Worm (Caenorhabditis elegans) whole organism, L4 larva: Measurements from ENCODE around the gene F53B7.7.

Experiments
- F26F4.8 ChIP-seq: fragments of 200-800 bp; sonication (Bioruptor generic); conservative IDR thresholded peaks from 2 replicates; pipeline ENCODE4 v1.3.6; 2022; ENCODE audit warnings: missing genetic modification characterization, missing compliant biosample characterization
- F37D6.2 ChIP-seq: sonication (generic microtip); optimal IDR thresholded peaks from 2 replicates; lab custom pipeline; 2016; ENCODE audit warnings: mild to moderate bottlenecking, missing genetic modification characterization, missing compliant biosample characterization
- F44E2.7 ChIP-seq: fragments of 200-800 bp; sonication (Bioruptor generic); IDR thresholded peaks from 2 replicates; pipeline ENCODE4 v2.1.2; 2022; ENCODE audit warnings: missing genetic modification characterization, missing compliant biosample characterization
- R02D3.7 ChIP-seq: fragments of 150-350 bp; sonication (generic microtip); optimal IDR thresholded peaks from 3 replicates; lab custom pipeline; 2014; ENCODE audit warnings: missing biosample characterization, missing genetic modification characterization
- T26A8.4 ChIP-seq: fragments of 200-800 bp; sonication (Bioruptor generic); IDR thresholded peaks from 2 replicates; pipeline ENCODE4 v1.3.6; 2022; ENCODE audit warnings: missing genetic modification characterization, missing compliant biosample characterization
- Y105C5A.15 ChIP-seq: fragments of 200-800 bp; sonication (Bioruptor generic); IDR thresholded peaks from 2 replicates; pipeline ENCODE4 v1.3.6; 2022; ENCODE audit warnings: missing genetic modification characterization, missing compliant biosample characterization
- Y48G9A.11 ChIP-seq: fragments of 200-800 bp; sonication (Bioruptor generic); IDR thresholded peaks from 2 replicates; pipeline ENCODE4 v1.3.6; 2022; ENCODE audit warnings: missing genetic modification reagents, missing genetic modification characterization, missing compliant biosample characterization
- Y75B8A.6 ChIP-seq: fragments of 200-800 bp; sonication (Bioruptor generic); IDR thresholded peaks from 2 replicates; pipeline ENCODE4 v1.3.6; 2022; ENCODE audit warnings: missing genetic modification reagents, missing genetic modification characterization, missing compliant biosample characterization
- ZK337.2 ChIP-seq: fragments of 200-800 bp; sonication (Bioruptor generic); IDR thresholded peaks from 2 replicates; pipeline ENCODE4 v1.3.6; 2022; ENCODE audit warnings: missing genetic modification reagents, missing genetic modification characterization, missing compliant biosample characterization
- ZK546.5 ChIP-seq, 2 experiments: sonication (generic microtip); optimal IDR thresholded peaks; 2 replicates each; lab custom pipeline; 2017; ENCODE audit warnings: missing biosample characterization in 2 of 2, missing genetic modification characterization in 2 of 2
- aly-2 ChIP-seq: sonication (generic microtip); optimal IDR thresholded peaks from 2 replicates; lab custom pipeline; 2018; ENCODE audit warnings: missing biosample characterization, missing genetic modification characterization
- ama-1 ChIP-seq: fragments of 150-350 bp; optimal IDR thresholded peaks from 2 replicates; lab custom pipeline; 2014; ENCODE audit warnings: inconsistent platforms, mixed read lengths
- arid-1 ChIP-seq: fragments of 200-800 bp; sonication (Bioruptor generic); conservative IDR thresholded peaks from 2 replicates; pipeline ENCODE4 v1.3.6; 2022; ENCODE audit warnings: missing genetic modification reagents, missing genetic modification characterization, missing compliant biosample characterization
- attf-4 ChIP-seq: sonication (generic microtip); optimal IDR thresholded peaks from 3 replicates; lab custom pipeline; 2017; ENCODE audit warnings: missing biosample characterization, missing genetic modification characterization
- ceh-20 ChIP-seq: fragments of 200-800 bp; sonication (Bioruptor generic); IDR thresholded peaks from 2 replicates; pipeline ENCODE4 v1.3.6; 2022; ENCODE audit warnings: missing genetic modification reagents, missing genetic modification characterization, missing compliant biosample characterization
- ceh-32 ChIP-seq: sonication (generic microtip); optimal IDR thresholded peaks from 2 replicates; lab custom pipeline; 2016; ENCODE audit warnings: mild to moderate bottlenecking, missing genetic modification characterization, missing compliant biosample characterization; ENCODE audit not compliant: poor library complexity
- ceh-62 ChIP-seq: sonication (generic microtip); optimal IDR thresholded peaks from 2 replicates; lab custom pipeline; 2017; ENCODE audit warnings: missing biosample characterization, missing genetic modification characterization
- ces-1 ChIP-seq: fragments of 150-350 bp; sonication (generic microtip); optimal IDR thresholded peaks from 4 replicates; lab custom pipeline; 2014; ENCODE audit warnings: missing biosample characterization, missing genetic modification reagents, missing genetic modification characterization
- cey-2 ChIP-seq: sonication (generic microtip); optimal IDR thresholded peaks from 3 replicates; lab custom pipeline; 2017; ENCODE audit warnings: missing genetic modification characterization, mild to moderate bottlenecking, missing compliant biosample characterization, antibody characterized with exemption, borderline replicate concordance; ENCODE audit not compliant: insufficient read depth
- daf-12 ChIP-seq: fragments of 150-350 bp; optimal IDR thresholded peaks from 2 replicates; lab custom pipeline; 2014; ENCODE audit warnings: missing biosample characterization, missing genetic modification reagents, missing genetic modification characterization
- daf-16 ChIP-seq, 3 experiments: sonication (generic microtip); optimal IDR thresholded peaks; 2 replicates each; lab custom pipeline; 2016 to 2017; ENCODE audit warnings: missing genetic modification characterization in 3 of 3, missing genetic modification reagents in 3 of 3, mild to moderate bottlenecking in 2 of 3, missing compliant biosample characterization in 2 of 3, missing biosample characterization in 1 of 3, moderate library complexity in 1 of 3
- dmd-8 ChIP-seq: fragments of 200-800 bp; sonication (Bioruptor generic); IDR thresholded peaks from 2 replicates; pipeline ENCODE4 v1.3.6; 2022; ENCODE audit warnings: missing genetic modification characterization, missing compliant biosample characterization
- dmd-9 ChIP-seq: fragments of 200-800 bp; sonication (Bioruptor generic); IDR thresholded peaks from 2 replicates; pipeline ENCODE4 v1.3.6; 2022; ENCODE audit warnings: missing genetic modification reagents, missing genetic modification characterization, missing compliant biosample characterization
- dpl-1 ChIP-seq: fragments of 150-350 bp; optimal IDR thresholded peaks from 2 replicates; lab custom pipeline; 2014; ENCODE audit warnings: missing biosample characterization, missing genetic modification reagents, missing genetic modification characterization
- duxl-1 ChIP-seq: sonication (generic microtip); optimal IDR thresholded peaks from 2 replicates; lab custom pipeline; 2016; ENCODE audit warnings: mild to moderate bottlenecking, missing genetic modification characterization, moderate library complexity, missing compliant biosample characterization; ENCODE audit not compliant: poor library complexity
- egl-43 ChIP-seq: fragments of 200-800 bp; sonication (Bioruptor generic); IDR thresholded peaks from 2 replicates; pipeline ENCODE4 v1.3.6; 2022; ENCODE audit warnings: missing genetic modification reagents, missing genetic modification characterization, missing compliant biosample characterization
- fkh-10 ChIP-seq: fragments of 150-350 bp; optimal IDR thresholded peaks from 2 replicates; lab custom pipeline; 2014; ENCODE audit warnings: missing biosample characterization, missing genetic modification reagents, missing genetic modification characterization
- fos-1 ChIP-seq: fragments of 150-350 bp; optimal IDR thresholded peaks from 2 replicates; lab custom pipeline; 2014; ENCODE audit warnings: missing biosample characterization, missing genetic modification characterization
- hif-1 ChIP-seq, 2 experiments: sonication (generic microtip); optimal IDR thresholded peaks; 2 replicates each; lab custom pipeline; 2016 to 2017; ENCODE audit warnings: missing compliant biosample characterization in 2 of 2, missing genetic modification characterization in 2 of 2, missing genetic modification reagents in 2 of 2, missing genotype in 2 of 2, mild to moderate bottlenecking in 1 of 2
- hmg-1.1 ChIP-seq: fragments of 200-800 bp; sonication (Bioruptor generic); IDR thresholded peaks from 2 replicates; pipeline ENCODE4 v1.3.6; 2022; ENCODE audit warnings: missing genetic modification reagents, missing genetic modification characterization, missing compliant biosample characterization
- lin-1 ChIP-seq: fragments of 200-800 bp; sonication (Bioruptor generic); IDR thresholded peaks from 2 replicates; pipeline ENCODE4 v1.3.6; 2022; ENCODE audit warnings: missing genetic modification reagents, missing genetic modification characterization, missing compliant biosample characterization
- lin-38 ChIP-seq: fragments of 200-800 bp; sonication (Bioruptor generic); IDR thresholded peaks from 2 replicates; pipeline ENCODE4 v1.3.6; 2022; ENCODE audit warnings: missing genetic modification reagents, missing genetic modification characterization, missing compliant biosample characterization
- lin-39 ChIP-seq: fragments of 150-350 bp; optimal IDR thresholded peaks from 2 replicates; lab custom pipeline; 2014; ENCODE audit warnings: missing biosample characterization, missing genetic modification reagents, missing genetic modification characterization
- lir-3 ChIP-seq: sonication (generic microtip); optimal IDR thresholded peaks from 2 replicates; lab custom pipeline; 2016; ENCODE audit warnings: mild to moderate bottlenecking, missing genetic modification characterization, missing compliant biosample characterization
- lsy-2 ChIP-seq, 2 experiments: fragments of 150-350 bp in 1 of 2; sonication (generic microtip) in 1 of 2; optimal IDR thresholded peaks; 2 replicates each; lab custom pipeline; 2014 to 2017; ENCODE audit warnings: missing biosample characterization in 2 of 2, missing genetic modification characterization in 2 of 2
- mdt-29 ChIP-seq: fragments of 200-800 bp; sonication (Bioruptor generic); IDR thresholded peaks from 2 replicates; pipeline ENCODE4 v1.3.6; 2022; ENCODE audit warnings: missing genetic modification reagents, missing genetic modification characterization, missing compliant biosample characterization
- mep-1 ChIP-seq: fragments of 150-350 bp; sonication (generic microtip); optimal IDR thresholded peaks from 3 replicates; lab custom pipeline; 2014; ENCODE audit warnings: missing biosample characterization, missing genetic modification characterization
- mxl-2 ChIP-seq: fragments of 200-800 bp; sonication (Bioruptor generic); conservative IDR thresholded peaks from 2 replicates; pipeline ENCODE4 v1.3.6; 2022; ENCODE audit warnings: missing genetic modification reagents, missing genetic modification characterization, missing compliant biosample characterization
- mxl-3 ChIP-seq: fragments of 200-800 bp; sonication (Bioruptor generic); optimal IDR thresholded peaks from 2 replicates; lab custom pipeline; 2018; ENCODE audit warnings: mild to moderate bottlenecking, missing genetic modification characterization, missing compliant biosample characterization
- nhr-102 ChIP-seq: sonication (generic microtip); optimal IDR thresholded peaks from 2 replicates; lab custom pipeline; 2016; ENCODE audit warnings: mild to moderate bottlenecking, missing genetic modification characterization, moderate library complexity, missing compliant biosample characterization
- nhr-237 ChIP-seq: sonication (generic microtip); optimal IDR thresholded peaks from 2 replicates; lab custom pipeline; 2017; ENCODE audit warnings: missing biosample characterization, missing genetic modification characterization
- nhr-42 ChIP-seq: fragments of 200-800 bp; sonication (Bioruptor generic); IDR thresholded peaks from 2 replicates; pipeline ENCODE4 v1.3.6; 2022; ENCODE audit warnings: missing genetic modification characterization, missing compliant biosample characterization
- nhr-6 ChIP-seq: fragments of 150-350 bp; optimal IDR thresholded peaks from 2 replicates; lab custom pipeline; 2014; ENCODE audit warnings: missing biosample characterization, missing genetic modification characterization
- pha-4 ChIP-seq, 2 experiments: fragments of 150-350 bp in 1 of 2; fragments of 200-800 bp in 1 of 2; sonication (Bioruptor generic) in 1 of 2; IDR thresholded peaks in 1 of 2; optimal IDR thresholded peaks in 1 of 2; 2 replicates each; pipeline versions ENCODE4 v1.3.6 to Lab custom; 2014 to 2022; ENCODE audit warnings: missing genetic modification characterization in 2 of 2, missing genetic modification reagents in 2 of 2, missing biosample characterization in 1 of 2, missing compliant biosample characterization in 1 of 2
- rbr-2 ChIP-seq: sonication (generic microtip); optimal IDR thresholded peaks from 2 replicates; lab custom pipeline; 2016; ENCODE audit warnings: missing genotype, missing genetic modification characterization, missing compliant biosample characterization
- sdz-12 ChIP-seq: fragments of 200-800 bp; sonication (Bioruptor generic); optimal IDR thresholded peaks from 2 replicates; lab custom pipeline; 2018; ENCODE audit warnings: mild to moderate bottlenecking, missing genetic modification characterization, missing compliant biosample characterization
- tag-97 ChIP-seq: fragments of 200-800 bp; sonication (Bioruptor generic); IDR thresholded peaks from 2 replicates; pipeline ENCODE4 v1.3.6; 2022; ENCODE audit warnings: missing genetic modification characterization, missing compliant biosample characterization
- zag-1 ChIP-seq: fragments of 150-350 bp; optimal IDR thresholded peaks from 2 replicates; lab custom pipeline; 2014; ENCODE audit warnings: missing biosample characterization, missing genetic modification characterization
- zip-11 ChIP-seq: fragments of 200-800 bp; sonication (Bioruptor generic); IDR thresholded peaks from 2 replicates; pipeline ENCODE4 v1.3.6; 2022; ENCODE audit warnings: missing genetic modification characterization, missing compliant biosample characterization
- ztf-11 ChIP-seq: fragments of 150-350 bp; optimal IDR thresholded peaks from 2 replicates; lab custom pipeline; 2014; ENCODE audit warnings: missing biosample characterization, missing genetic modification characterization

F53B7.7 gene

DNA sequence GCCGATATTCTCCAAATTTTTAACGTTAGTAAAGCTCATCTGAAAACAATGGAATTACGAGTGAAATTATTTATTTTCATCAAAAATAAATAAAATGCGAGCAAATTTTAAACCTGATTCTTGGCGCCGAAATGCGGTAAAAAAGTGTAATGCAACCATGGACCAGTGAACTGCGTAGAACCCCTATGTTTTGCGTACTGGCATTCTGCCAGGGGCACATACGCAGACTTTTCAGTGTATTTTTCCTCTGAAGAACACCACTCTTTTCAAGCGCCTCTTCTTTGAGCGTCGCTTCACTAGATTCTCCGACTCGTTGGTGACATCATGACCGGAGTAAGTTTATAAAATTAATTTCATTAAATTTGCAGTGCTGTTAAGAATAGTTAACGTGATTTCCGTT lies 33.4 kb upstream of the F53B7.7 start, which contains the start of the genes ctf-4 and eef-1G (continued):
- TF ChIP-seq F26F4.8 (GFP tag; lab: Robert Waterston, UW) (no peak), lin-39 (tag; lab: Kevin White, UChicago) (no peak), ama-1 (lab: Kevin White, UChicago) (peak; percentile 83), dpl-1 (GFP tag; lab: Kevin White, UChicago) (peak; percentile 98), nhr-6 (tag; lab: Kevin White, UChicago) (peak; percentile 97), dmd-8 (GFP tag; lab: Robert Waterston, UW) (peak; percentile 34; the same call in 1 of the 2 replicates), ZK337.2 (GFP tag; lab: Robert Waterston, UW) (no peak), dmd-9 (GFP tag; lab: Robert Waterston, UW) (peak; percentile 74), arid-1 (GFP tag; lab: Robert Waterston, UW) (peak; percentile 87), F37D6.2 (tag; lab: Kevin White, UChicago) (peak; percentile 86), F44E2.7 (no peak), ceh-62 (tag; lab: Kevin White, UChicago) (no peak), duxl-1 (tag; lab: Kevin White, UChicago) (peak; percentile 92), zip-11 (GFP tag; lab: Robert Waterston, UW) (no peak), mxl-3 (peak; percentile 87), attf-4 (tag; lab: Kevin White, UChicago) (no peak), mdt-29 (peak; percentile 89), T26A8.4 (peak; percentile 95), ZK546.5 (tag; optimal IDR thresholded peaks at IDR 0.05; lab: Kevin White, UChicago) (peak in 1 of 2 experiments; percentile 67), nhr-42 (GFP tag; lab: Robert Waterston, UW) (peak; percentile 87; the same call in 1 of the 2 replicates), cey-2 (no peak), ces-1 (GFP tag; lab: Kevin White, UChicago) (no peak), rbr-2 (tag; lab: Kevin White, UChicago) (peak; percentile 95), pha-4 (GFP tag; IDR thresholded peaks at IDR 0.05; lab: Robert Waterston, UW) (peak; percentile 92), pha-4 (tag; optimal IDR thresholded peaks at IDR 0.05; lab: Kevin White, UChicago) (peak; percentile 100), hmg-1.1 (GFP tag; lab: Robert Waterston, UW) (peak; percentile 94), fkh-10 (peak; percentile 87), R02D3.7 (no peak), Y75B8A.6 (GFP tag; lab: Robert Waterston, UW) (peak; percentile 73; the same call in 1 of the 2 replicates), Y105C5A.15 (GFP tag; lab: Robert Waterston, UW) (no peak), tag-97 (GFP tag; lab: Robert Waterston, UW) (no peak), lir-3 (tag; lab: Kevin White, UChicago) (peak; percentile 6), nhr-237 (tag; lab: Kevin White, UChicago) (peak; percentile 12), daf-16 (GFP tag; optimal IDR thresholded peaks at IDR 0.05; lab: Kevin White, UChicago) (peak; percentile 64 to 89), daf-16 (tag; optimal IDR thresholded peaks at IDR 0.05; lab: Kevin White, UChicago) (peak; percentile 86), ceh-20 (GFP tag; lab: Robert Waterston, UW) (peak; percentile 94), nhr-102 (tag; lab: Kevin White, UChicago) (peak; percentile 96), Y48G9A.11 (GFP tag; lab: Robert Waterston, UW) (peak; percentile 7; the same call in 1 of the 2 replicates), fos-1 (peak; percentile 40), zag-1 (tag; lab: Kevin White, UChicago) (no peak), daf-12 (tag; lab: Kevin White, UChicago) (no peak), ztf-11 (tag; lab: Kevin White, UChicago) (no peak), hif-1 (tag; optimal IDR thresholded peaks at IDR 0.05; lab: Kevin White, UChicago) (peak; percentile 62 to 84), aly-2 (no peak), mep-1 (tag; lab: Kevin White, UChicago) (peak; percentile 98), ceh-32 (tag; lab: Kevin White, UChicago) (peak; percentile 56), lsy-2 (tag; optimal IDR thresholded peaks at IDR 0.05; lab: Kevin White, UChicago) (peak; percentile 71 to 96), sdz-12 (no peak), lin-38 (GFP tag; lab: Robert Waterston, UW) (peak; percentile 99), mxl-2 (GFP tag; lab: Robert Waterston, UW) (no peak), lin-1 (GFP tag; lab: Robert Waterston, UW) (peak; percentile 94), egl-43 (GFP tag; lab: Robert Waterston, UW) (peak; percentile 60; the same call in 1 of the 2 replicates)
